Worm (Caenorhabditis elegans) whole organism, early embryonic: ENCODE data around the gene uba-1.

Source experiments
- aly-1 ChIP-seq: sonication (generic microtip); optimal IDR thresholded peaks from 2 replicates; lab custom pipeline; 2016; ENCODE audit warnings: missing genetic modification characterization, missing compliant biosample characterization
- ama-1 ChIP-seq: fragments of 150-350 bp; optimal IDR thresholded peaks from 2 replicates; lab custom pipeline; 2014
- ets-7 ChIP-seq: sonication (generic microtip); optimal IDR thresholded peaks from 2 replicates; lab custom pipeline; 2016; ENCODE audit warnings: missing genotype, missing genetic modification characterization, missing compliant biosample characterization
- hmg-4 ChIP-seq: fragments of 200-800 bp; sonication (Bioruptor generic); optimal IDR thresholded peaks from 2 replicates; lab custom pipeline; 2018; ENCODE audit warnings: mild to moderate bottlenecking, missing genetic modification characterization, missing compliant biosample characterization
- hnd-1 ChIP-seq: sonication (generic microtip); optimal IDR thresholded peaks from 2 replicates; lab custom pipeline; 2016; ENCODE audit warnings: missing genetic modification characterization, missing compliant biosample characterization
- tbx-37 ChIP-seq: fragments of 200-800 bp; sonication (Bioruptor generic); conservative IDR thresholded peaks from 2 replicates; pipeline ENCODE4 v1.3.6; 2022; ENCODE audit warnings: missing genetic modification reagents, missing genetic modification characterization, missing compliant biosample characterization

ce11 chrIV:10009536-10009935 is 14.8 kb upstream of the uba-1 start, which contains the start of gene magu-4:
- TF ChIP-seq ama-1 (lab: Kevin White, UChicago): no peak
- TF ChIP-seq aly-1 (tag; lab: Kevin White, UChicago): no peak
- TF ChIP-seq tbx-37 (GFP tag; lab: Robert Waterston, UW): no peak
- no peak for TF ChIP-seq ets-7 (tag; lab: Kevin White, UChicago)
- TF ChIP-seq hmg-4: no peak
- no peak for TF ChIP-seq hnd-1 (tag; lab: Kevin White, UChicago)
